Worm (Caenorhabditis elegans) whole organism, L4 larva: ENCODE measurements around the gene ZC196.4.

Source experiments
- F37D6.2 ChIP-seq: sonication (generic microtip); optimal IDR thresholded peaks from 2 replicates; lab custom pipeline; 2016; ENCODE audit warnings: mild to moderate bottlenecking, missing genetic modification characterization, missing compliant biosample characterization
- R02D3.7 ChIP-seq: fragments of 150-350 bp; sonication (generic microtip); optimal IDR thresholded peaks from 3 replicates; lab custom pipeline; 2014; ENCODE audit warnings: missing biosample characterization, missing genetic modification characterization
- T20F7.1 ChIP-seq: fragments of 200-800 bp; sonication (Bioruptor generic); optimal IDR thresholded peaks from 2 replicates; lab custom pipeline; 2018; ENCODE audit warnings: mild to moderate bottlenecking, missing genetic modification characterization, missing compliant biosample characterization
- ZK337.2 ChIP-seq: fragments of 200-800 bp; sonication (Bioruptor generic); IDR thresholded peaks from 2 replicates; pipeline ENCODE4 v1.3.6; 2022; ENCODE audit warnings: missing genetic modification reagents, missing genetic modification characterization, missing compliant biosample characterization
- aha-1 ChIP-seq: fragments of 150-350 bp; peaks from one replicate; lab custom pipeline; 2014; ENCODE audit warnings: missing biosample characterization, missing genetic modification characterization
- aly-2 ChIP-seq: sonication (generic microtip); optimal IDR thresholded peaks from 2 replicates; lab custom pipeline; 2018; ENCODE audit warnings: missing biosample characterization, missing genetic modification characterization
- ceh-20 ChIP-seq: fragments of 200-800 bp; sonication (Bioruptor generic); IDR thresholded peaks from 2 replicates; pipeline ENCODE4 v1.3.6; 2022; ENCODE audit warnings: missing genetic modification reagents, missing genetic modification characterization, missing compliant biosample characterization
- ceh-28 ChIP-seq: fragments of 150-350 bp; optimal IDR thresholded peaks from 2 replicates; lab custom pipeline; 2014; ENCODE audit warnings: missing biosample characterization, missing genetic modification reagents, missing genetic modification characterization
- ceh-44 ChIP-seq: fragments of 200-800 bp; sonication (Bioruptor generic); IDR thresholded peaks from 2 replicates; pipeline ENCODE4 v1.3.6; 2022; ENCODE audit warnings: missing genetic modification reagents, missing genetic modification characterization, missing compliant biosample characterization
- daf-16 ChIP-seq, 3 experiments: sonication (generic microtip); optimal IDR thresholded peaks; 2 replicates each; lab custom pipeline; 2016 to 2017; ENCODE audit warnings: missing genetic modification characterization in 3 of 3, missing genetic modification reagents in 3 of 3, mild to moderate bottlenecking in 2 of 3, missing compliant biosample characterization in 2 of 3, missing biosample characterization in 1 of 3, moderate library complexity in 1 of 3
- dmd-6 ChIP-seq: fragments of 200-800 bp; sonication (Bioruptor generic); IDR thresholded peaks from 2 replicates; pipeline ENCODE4 v1.3.6; 2022; ENCODE audit warnings: missing genetic modification reagents, missing genetic modification characterization, missing compliant biosample characterization
- dve-1 ChIP-seq: sonication (generic microtip); optimal IDR thresholded peaks from 2 replicates; lab custom pipeline; 2017; ENCODE audit warnings: antibody characterized with exemption, mild to moderate bottlenecking, missing genetic modification characterization, missing compliant biosample characterization; ENCODE audit not compliant: insufficient read depth
- fos-1 ChIP-seq: fragments of 150-350 bp; optimal IDR thresholded peaks from 2 replicates; lab custom pipeline; 2014; ENCODE audit warnings: missing biosample characterization, missing genetic modification characterization
- hlh-11 ChIP-seq: fragments of 200-800 bp; sonication (Bioruptor generic); optimal IDR thresholded peaks from 2 replicates; lab custom pipeline; 2018; ENCODE audit warnings: mild to moderate bottlenecking, missing genetic modification characterization, missing compliant biosample characterization
- hlh-30 ChIP-seq: sonication (generic microtip); optimal IDR thresholded peaks from 2 replicates; lab custom pipeline; 2017; ENCODE audit warnings: antibody characterized with exemption, mild to moderate bottlenecking, missing genetic modification characterization, missing compliant biosample characterization; ENCODE audit not compliant: insufficient read depth
- lin-1 ChIP-seq: fragments of 200-800 bp; sonication (Bioruptor generic); IDR thresholded peaks from 2 replicates; pipeline ENCODE4 v1.3.6; 2022; ENCODE audit warnings: missing genetic modification reagents, missing genetic modification characterization, missing compliant biosample characterization
- lir-3 ChIP-seq: sonication (generic microtip); optimal IDR thresholded peaks from 2 replicates; lab custom pipeline; 2016; ENCODE audit warnings: mild to moderate bottlenecking, missing genetic modification characterization, missing compliant biosample characterization
- madf-5 ChIP-seq, 2 experiments: fragments of 200-800 bp; sonication (Bioruptor generic); IDR thresholded peaks; 2 replicates each; pipeline ENCODE4 v1.3.6; 2022; ENCODE audit warnings: missing compliant biosample characterization in 2 of 2, missing genetic modification characterization in 2 of 2
- mdl-1 ChIP-seq, 2 experiments: fragments of 150-350 bp in 1 of 2; sonication (generic microtip) in 1 of 2; optimal IDR thresholded peaks; 2 replicates each; lab custom pipeline; 2014 to 2017; ENCODE audit warnings: missing biosample characterization in 2 of 2, missing genetic modification characterization in 2 of 2
- mes-2 ChIP-seq: sonication (generic microtip); optimal IDR thresholded peaks from 2 replicates; lab custom pipeline; 2016; ENCODE audit warnings: missing genotype, mild to moderate bottlenecking, missing genetic modification characterization, missing compliant biosample characterization; ENCODE audit not compliant: poor library complexity, severe bottlenecking
- mxl-3 ChIP-seq: fragments of 200-800 bp; sonication (Bioruptor generic); optimal IDR thresholded peaks from 2 replicates; lab custom pipeline; 2018; ENCODE audit warnings: mild to moderate bottlenecking, missing genetic modification characterization, missing compliant biosample characterization
- nhr-102 ChIP-seq: sonication (generic microtip); optimal IDR thresholded peaks from 2 replicates; lab custom pipeline; 2016; ENCODE audit warnings: mild to moderate bottlenecking, missing genetic modification characterization, moderate library complexity, missing compliant biosample characterization
- nhr-11 ChIP-seq: fragments of 150-350 bp; optimal IDR thresholded peaks from 2 replicates; lab custom pipeline; 2014; ENCODE audit warnings: missing biosample characterization, missing genetic modification characterization
- nhr-111 ChIP-seq: fragments of 200-800 bp; sonication (Bioruptor generic); optimal IDR thresholded peaks from 2 replicates; lab custom pipeline; 2018; ENCODE audit warnings: mild to moderate bottlenecking, missing genetic modification characterization, missing compliant biosample characterization
- nhr-25 ChIP-seq: sonication (generic microtip); optimal IDR thresholded peaks from 2 replicates; lab custom pipeline; 2017; ENCODE audit warnings: missing genetic modification characterization, mild to moderate bottlenecking, missing compliant biosample characterization, antibody characterized with exemption, moderate library complexity, borderline replicate concordance; ENCODE audit not compliant: insufficient read depth
- nhr-28 ChIP-seq: fragments of 150-350 bp; optimal IDR thresholded peaks from 2 replicates; lab custom pipeline; 2014; ENCODE audit warnings: missing biosample characterization, missing genetic modification characterization
- nhr-41 ChIP-seq: fragments of 200-800 bp; sonication (Bioruptor generic); IDR thresholded peaks from 2 replicates; pipeline ENCODE4 v1.3.6; 2022; ENCODE audit warnings: missing genetic modification reagents, missing genetic modification characterization, missing compliant biosample characterization
- nhr-48 ChIP-seq: sonication (generic microtip); optimal IDR thresholded peaks from 2 replicates; lab custom pipeline; 2016; ENCODE audit warnings: mild to moderate bottlenecking, missing genetic modification characterization, missing compliant biosample characterization
- nhr-77 ChIP-seq: fragments of 150-350 bp; optimal IDR thresholded peaks from 2 replicates; lab custom pipeline; 2014; ENCODE audit warnings: missing biosample characterization, missing genetic modification characterization
- php-3 ChIP-seq: fragments of 200-800 bp; sonication (Bioruptor generic); IDR thresholded peaks from 2 replicates; pipeline ENCODE4 v1.3.6; 2022; ENCODE audit warnings: missing genetic modification reagents, missing genetic modification characterization, missing compliant biosample characterization
- pqm-1 ChIP-seq: sonication (generic microtip); optimal IDR thresholded peaks from 2 replicates; lab custom pipeline; 2017; ENCODE audit warnings: missing biosample characterization, missing genetic modification characterization
- rbr-2 ChIP-seq: sonication (generic microtip); optimal IDR thresholded peaks from 2 replicates; lab custom pipeline; 2016; ENCODE audit warnings: missing genotype, missing genetic modification characterization, missing compliant biosample characterization
- saeg-2 ChIP-seq: fragments of 200-800 bp; sonication (Bioruptor generic); IDR thresholded peaks from 2 replicates; pipeline ENCODE4 v1.3.6; 2022; ENCODE audit warnings: missing genetic modification reagents, missing genetic modification characterization, missing compliant biosample characterization
- snpc-1.2 ChIP-seq: fragments of 200-800 bp; sonication (Bioruptor generic); IDR thresholded peaks from 2 replicates; pipeline ENCODE4 v1.3.6; 2022; ENCODE audit warnings: missing genetic modification reagents, missing genetic modification characterization, missing compliant biosample characterization
- tra-1 ChIP-seq: fragments of 200-800 bp; sonication (Bioruptor generic); IDR thresholded peaks from 2 replicates; pipeline ENCODE4 v1.3.6; 2022; ENCODE audit warnings: missing genetic modification reagents, missing genetic modification characterization, missing compliant biosample characterization
- unc-62 ChIP-seq, 3 experiments: fragments of 150-350 bp in 1 of 3; sonication (generic microtip); optimal IDR thresholded peaks in 2 of 3; peaks in 1 of 3; 1 replicate in 1 of 3; 2 replicates in 2 of 3; lab custom pipeline; 2014 to 2017; ENCODE audit warnings: missing biosample characterization in 3 of 3, missing genetic modification characterization in 3 of 3, missing genetic modification reagents in 3 of 3, missing genotype in 1 of 3
- vab-7 ChIP-seq: fragments of 200-800 bp; sonication (Bioruptor generic); IDR thresholded peaks from 2 replicates; pipeline ENCODE4 v1.3.6; 2022; ENCODE audit warnings: missing genetic modification reagents, missing genetic modification characterization, missing compliant biosample characterization
- zfp-2 ChIP-seq: sonication (generic microtip); optimal IDR thresholded peaks from 2 replicates; lab custom pipeline; 2016; ENCODE audit warnings: mild to moderate bottlenecking, missing genetic modification characterization, missing compliant biosample characterization
- zfp-3 ChIP-seq: fragments of 200-800 bp; sonication (Bioruptor generic); conservative IDR thresholded peaks from 2 replicates; pipeline ENCODE4 v1.3.6; 2022; ENCODE audit warnings: missing genetic modification reagents, missing genetic modification characterization, missing compliant biosample characterization

The ZC196.4 gene

DNA sequence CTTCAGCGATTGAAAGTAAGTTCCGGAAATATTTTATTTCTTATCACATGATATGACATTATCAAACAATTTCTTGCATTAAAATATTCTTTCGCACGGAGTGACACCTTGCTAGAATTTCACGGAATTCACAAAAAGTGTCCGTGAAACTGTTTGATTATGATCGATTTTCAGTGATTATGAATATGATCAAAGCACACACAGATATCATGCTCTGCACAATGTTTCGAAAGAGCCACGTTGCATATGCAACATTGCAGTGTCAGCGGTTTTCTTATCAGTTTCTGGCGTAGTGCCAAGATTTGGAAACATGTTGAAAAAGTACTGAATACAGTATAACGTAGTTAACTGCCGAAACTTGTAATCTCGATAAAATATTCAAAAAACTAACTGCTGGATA, 36.2 kb downstream of the ZC196.4 start:
- TF ChIP-seq madf-5 (GFP tag; IDR thresholded peaks at IDR 0.05; lab: Robert Waterston, UW) (no peak), R02D3.7 (tag; lab: Kevin White, UChicago) (no peak), mes-2 (tag; lab: Kevin White, UChicago) (no peak), nhr-111 (GFP tag; lab: Kevin White, UChicago) (no peak), nhr-102 (tag; lab: Kevin White, UChicago) (peak; percentile 54), mxl-3 (GFP tag; lab: Kevin White, UChicago) (peak; percentile 42), dve-1 (tag; lab: Kevin White, UChicago) (peak; percentile 80), nhr-48 (tag; lab: Kevin White, UChicago) (peak; percentile 22), rbr-2 (tag; lab: Kevin White, UChicago) (no peak), nhr-77 (tag; lab: Kevin White, UChicago) (peak; percentile 76), lin-1 (peak; percentile 88), nhr-41 (GFP tag; lab: Robert Waterston, UW) (no peak), T20F7.1 (GFP tag; lab: Kevin White, UChicago) (peak; percentile 26), dmd-6 (GFP tag; lab: Robert Waterston, UW) (peak; percentile 95), php-3 (GFP tag; lab: Robert Waterston, UW) (peak; percentile 66; the same call in 1 of the 2 replicates), hlh-30 (tag; lab: Kevin White, UChicago) (no peak), tra-1 (peak; percentile 86), hlh-11 (peak; percentile 84), fos-1 (tag; lab: Kevin White, UChicago) (no peak), nhr-25 (tag; lab: Kevin White, UChicago) (no peak), ceh-20 (no peak), aha-1 (tag; lab: Kevin White, UChicago) (peak; percentile 66), unc-62 (GFP tag; optimal IDR thresholded peaks at IDR 0.05 in 1 of 2; lab: Kevin White, UChicago) (no peak), unc-62 (tag; optimal IDR thresholded peaks at IDR 0.05; lab: Kevin White, UChicago) (no peak), vab-7 (GFP tag; lab: Robert Waterston, UW) (no peak), zfp-2 (tag; lab: Kevin White, UChicago) (no peak), nhr-11 (tag; lab: Kevin White, UChicago) (no peak), mdl-1 (tag; optimal IDR thresholded peaks at IDR 0.05; lab: Kevin White, UChicago) (peak in 1 of 2 experiments; percentile 37), lir-3 (tag; lab: Kevin White, UChicago) (no peak), nhr-28 (tag; lab: Kevin White, UChicago) (peak; percentile 82), aly-2 (tag; lab: Kevin White, UChicago) (no peak), zfp-3 (GFP tag; lab: Robert Waterston, UW) (peak; percentile 60; the same call in 1 of the 2 replicates), daf-16 (GFP tag; optimal IDR thresholded peaks at IDR 0.05; lab: Kevin White, UChicago) (peak in 1 of 2 experiments; percentile 12), daf-16 (tag; optimal IDR thresholded peaks at IDR 0.05; lab: Kevin White, UChicago) (peak; percentile 80), saeg-2 (peak; percentile 79), F37D6.2 (tag; lab: Kevin White, UChicago) (no peak), ceh-44 (GFP tag; lab: Robert Waterston, UW) (no peak), ZK337.2 (GFP tag; lab: Robert Waterston, UW) (no peak), snpc-1.2 (no peak), pqm-1 (tag; lab: Kevin White, UChicago) (peak; percentile 74), ceh-28 (no peak)

DNA sequence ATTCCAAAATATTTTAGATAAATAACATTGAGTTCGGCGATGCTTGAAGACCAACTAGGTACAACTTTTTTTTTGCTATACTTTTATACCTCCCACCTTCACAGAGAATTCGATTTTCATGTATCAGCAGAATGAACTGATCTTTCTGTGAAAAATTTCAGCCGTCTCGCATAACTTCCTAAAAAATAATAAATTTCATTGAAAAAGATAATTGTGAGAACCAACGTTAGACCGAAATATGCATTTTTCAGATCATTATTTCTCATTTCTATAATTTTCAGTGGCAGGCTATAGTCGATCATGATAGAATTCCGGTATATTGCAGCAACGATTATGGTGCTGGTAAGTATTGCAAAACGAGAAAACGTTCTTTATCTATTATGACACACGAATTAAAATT, 38.7 kb downstream of the ZC196.4 start, which contains the start of gene srx-115:
Gene srx-115 (plus strand): TSS at position 301 of the 400 bp plus-strand sequence.
- no peak for TF ChIP-seq mxl-3 (GFP tag; lab: Kevin White, UChicago)
